Fruit fly (Drosophila melanogaster): ENCODE data around the gene AstCC.

AstCC gene

DNA sequence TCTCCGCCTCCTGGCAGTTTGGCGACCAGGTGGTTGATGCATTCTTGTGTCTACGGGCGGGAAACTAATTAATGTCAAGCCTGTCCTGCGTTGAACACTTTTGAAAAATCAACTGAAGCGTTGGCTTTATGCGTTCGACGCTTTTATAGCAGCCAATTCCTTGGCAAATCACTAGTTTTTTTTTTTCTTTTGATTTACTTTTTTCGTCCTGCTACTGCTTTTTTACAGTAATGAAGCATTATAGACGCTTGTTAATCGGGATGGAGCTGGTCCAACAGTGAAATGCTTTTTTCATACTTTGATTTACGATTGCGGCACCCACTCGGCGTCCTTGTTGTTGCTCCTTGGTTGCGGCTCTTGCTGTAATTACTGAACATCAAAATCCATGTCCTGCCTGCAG is at the start of gene AstCC:
TSS of gene AstCC (minus strand) at position 101 of the 400 bp plus-strand sequence.
- TF ChIP-seq toe (GFP tag; optimal IDR thresholded peaks at IDR 0.05) (no peak), CG5204 (GFP tag; optimal IDR thresholded peaks at IDR 0.05) (no peak)

DNA sequence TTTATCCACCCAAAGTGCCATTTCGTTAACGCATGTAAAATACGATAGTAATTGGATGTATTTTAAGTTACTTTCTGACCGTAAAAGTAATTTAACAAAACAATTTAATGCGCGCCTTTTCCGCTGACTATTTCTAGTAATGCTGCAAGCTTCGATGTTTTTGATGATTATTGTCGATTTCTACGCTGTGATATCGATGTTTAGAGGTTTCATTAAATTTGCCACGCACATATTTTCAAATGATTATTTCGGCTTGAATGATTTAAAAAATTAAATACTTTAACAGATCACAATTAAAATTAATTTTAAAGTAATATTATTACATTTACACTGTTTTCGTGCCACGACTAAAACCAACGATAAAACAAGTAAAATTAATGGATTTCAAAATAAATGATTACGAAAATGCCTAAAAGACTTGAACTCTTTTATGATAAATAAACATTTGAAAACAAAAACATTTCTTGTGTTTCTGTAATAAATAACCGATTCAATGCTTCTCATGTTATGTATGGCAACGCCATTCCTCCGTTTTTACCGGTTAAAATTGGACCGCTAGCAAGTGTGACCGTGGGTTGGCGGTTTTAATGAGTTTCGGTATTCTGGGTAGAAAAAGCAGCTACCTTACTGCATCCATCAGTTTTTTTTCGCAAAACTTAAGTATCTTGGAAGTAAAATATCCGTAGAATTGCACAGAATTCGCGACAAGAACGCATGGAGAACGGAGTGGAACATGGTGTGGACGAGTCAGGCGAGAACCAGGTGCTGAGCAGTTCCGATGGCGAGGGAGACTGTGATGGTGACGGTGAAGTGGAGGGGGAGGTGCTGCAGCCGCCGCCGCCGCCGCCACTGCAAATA is 45.4 kb upstream of the AstCC start, which contains the start of the genes RfC38 and CG4751:
TSS of gene RfC38 (minus strand) at position 495 of the 858 bp plus-strand sequence.
TSS of gene CG4751 (plus strand) at position 587 of the 858 bp plus-strand sequence.
- TF ChIP-seq tj (GFP tag; optimal IDR thresholded peaks at IDR 0.05) (no peak), ovo (GFP tag; optimal IDR thresholded peaks at IDR 0.05) (peak; percentile 46), kay (GFP tag; ENCODE audit: borderline replicate concordance) (peak; percentile 74), bab1 (GFP tag; optimal IDR thresholded peaks at IDR 0.05) (peak; percentile 10), CG11617 (GFP tag; optimal IDR thresholded peaks at IDR 0.05) (peak; percentile 37), toe (GFP tag; optimal IDR thresholded peaks at IDR 0.05) (peak; percentile 15), CG7101 (tag; optimal IDR thresholded peaks at IDR 0.05) (peak; percentile 19), CG14711 (tag; optimal IDR thresholded peaks at IDR 0.05) (no peak)

DNA sequence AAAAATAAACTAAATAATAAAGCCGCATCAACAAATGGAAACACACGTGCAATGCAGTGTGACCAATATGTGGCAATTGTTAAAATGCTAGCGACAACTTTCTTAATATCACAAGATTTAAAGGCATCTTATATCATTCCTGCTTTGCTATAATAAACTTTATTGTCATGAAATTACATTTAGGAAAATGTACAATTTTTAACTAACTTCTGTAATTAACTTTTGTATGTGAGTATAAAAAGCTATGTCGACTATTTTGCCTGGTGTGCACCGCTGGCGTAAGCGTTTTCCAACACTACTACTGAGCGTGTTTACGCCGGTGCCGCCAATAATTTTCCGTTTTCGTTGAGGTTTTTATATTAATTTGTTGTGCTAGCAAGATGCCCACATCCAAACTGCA is 38.5 kb upstream of the AstCC start, which contains the start of the genes Csl4 and Nup160:
TSS of gene Csl4 (minus strand) at position 69 of the 400 bp plus-strand sequence.
TSS of gene Nup160 (plus strand) at position 279 of the 400 bp plus-strand sequence.
- TF ChIP-seq CG12768 (GFP tag; optimal IDR thresholded peaks at IDR 0.05) (peak; percentile 80), Clk (GFP tag; optimal IDR thresholded peaks at IDR 0.05) (no peak), Hr96 (GFP tag; optimal IDR thresholded peaks at IDR 0.05) (peak; percentile 82), CG7045 (GFP tag; optimal IDR thresholded peaks at IDR 0.05) (peak; percentile 30), kay (GFP tag; ENCODE audit: borderline replicate concordance) (no peak), ovo (GFP tag; optimal IDR thresholded peaks at IDR 0.05) (peak; percentile 54), CG14711 (tag; optimal IDR thresholded peaks at IDR 0.05) (peak; percentile 77), toe (GFP tag; optimal IDR thresholded peaks at IDR 0.05) (no peak), tj (GFP tag; optimal IDR thresholded peaks at IDR 0.05) (peak; percentile 44), CG11617 (GFP tag; optimal IDR thresholded peaks at IDR 0.05) (peak; percentile 78), CG1620 (GFP tag; optimal IDR thresholded peaks at IDR 0.05) (peak; percentile 87), cic (GFP tag; optimal IDR thresholded peaks at IDR 0.05) (peak; percentile 13), Crg-1 (GFP tag; optimal IDR thresholded peaks at IDR 0.05) (peak; percentile 89), CG5204 (GFP tag; optimal IDR thresholded peaks at IDR 0.05) (no peak), CG33017 (tag; optimal IDR thresholded peaks at IDR 0.05) (peak; percentile 74), CG7101 (tag; optimal IDR thresholded peaks at IDR 0.05) (peak; percentile 86), pad (GFP tag; optimal IDR thresholded peaks at IDR 0.05) (peak; percentile 66), bab1 (GFP tag; optimal IDR thresholded peaks at IDR 0.05) (peak; percentile 86), Mnt (GFP tag; optimal IDR thresholded peaks at IDR 0.05) (peak; percentile 99), cnc (optimal IDR thresholded peaks at IDR 0.05) (no peak)

DNA sequence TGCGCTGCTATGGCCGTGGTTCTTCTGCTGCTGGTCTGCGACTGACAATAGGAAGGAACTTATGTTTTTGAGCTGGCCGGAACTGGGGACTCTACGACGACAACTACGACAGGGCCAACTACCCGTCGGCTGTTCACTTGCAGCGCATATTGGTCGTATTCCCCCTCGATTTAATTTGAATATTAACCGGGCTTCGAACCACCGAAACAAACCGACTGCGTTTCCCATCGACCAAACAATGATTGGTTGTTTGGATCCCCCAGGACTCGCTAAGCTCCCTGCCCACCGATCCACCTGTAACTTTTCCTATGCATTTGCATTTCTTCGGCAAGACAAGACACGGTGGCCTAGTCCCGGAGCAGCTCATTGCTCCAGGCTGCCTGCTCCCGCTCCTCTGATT is 36.6 kb upstream of the AstCC start, which contains the start of gene Dnaaf4:
TSS of gene Dnaaf4 (minus strand) at position 101 of the 400 bp plus-strand sequence.
- TF ChIP-seq tj (GFP tag; optimal IDR thresholded peaks at IDR 0.05) (no peak), cic (GFP tag; optimal IDR thresholded peaks at IDR 0.05) (no peak), cnc (optimal IDR thresholded peaks at IDR 0.05) (no peak), CG7045 (GFP tag; optimal IDR thresholded peaks at IDR 0.05) (no peak), CG14711 (tag; optimal IDR thresholded peaks at IDR 0.05) (no peak), CG12768 (GFP tag; optimal IDR thresholded peaks at IDR 0.05) (no peak), ovo (GFP tag; optimal IDR thresholded peaks at IDR 0.05) (no peak), Hr96 (GFP tag; optimal IDR thresholded peaks at IDR 0.05) (no peak), toe (GFP tag; optimal IDR thresholded peaks at IDR 0.05) (no peak), CG1620 (GFP tag; optimal IDR thresholded peaks at IDR 0.05) (no peak), CG11617 (GFP tag; optimal IDR thresholded peaks at IDR 0.05) (no peak)

DNA sequence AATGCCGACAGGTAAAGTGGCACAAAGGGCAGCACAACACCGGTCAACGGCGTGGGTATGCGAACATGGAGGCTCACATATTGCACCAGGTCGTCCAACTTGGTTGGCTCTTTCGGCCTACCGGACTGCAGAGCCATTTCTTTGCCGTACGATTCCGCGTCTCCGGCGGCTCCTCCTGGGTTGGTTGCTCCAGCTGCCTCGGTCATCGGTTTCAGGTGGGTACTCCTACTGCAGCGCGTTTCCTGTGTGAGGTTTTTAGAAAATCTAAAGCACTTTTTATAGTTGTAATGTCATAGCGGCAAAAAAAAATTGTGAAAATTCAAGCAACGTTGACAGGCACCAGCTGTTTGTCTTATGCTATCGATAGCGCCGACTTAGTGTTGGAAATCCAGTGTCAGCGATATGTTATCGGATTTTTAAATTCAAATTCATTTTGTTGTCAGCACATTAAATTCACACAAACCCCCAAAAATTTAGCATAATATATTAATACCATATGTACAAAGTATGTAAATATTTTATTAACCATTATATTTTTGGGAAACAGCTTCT is 35.0 kb upstream of the AstCC start, which contains the start of gene CG6230:
TSS of gene CG6230 (minus strand) at position 354 of the 552 bp plus-strand sequence.
- TF ChIP-seq CG14711 (tag; optimal IDR thresholded peaks at IDR 0.05): peak; percentile 3
- no peak for TF ChIP-seq CG12768 (GFP tag; optimal IDR thresholded peaks at IDR 0.05)
- peak; percentile 9 for TF ChIP-seq Mnt (GFP tag; optimal IDR thresholded peaks at IDR 0.05)
- peak; percentile 1 for TF ChIP-seq tj (GFP tag; optimal IDR thresholded peaks at IDR 0.05)
- TF ChIP-seq bab1 (GFP tag; optimal IDR thresholded peaks at IDR 0.05): peak; percentile 22

DNA sequence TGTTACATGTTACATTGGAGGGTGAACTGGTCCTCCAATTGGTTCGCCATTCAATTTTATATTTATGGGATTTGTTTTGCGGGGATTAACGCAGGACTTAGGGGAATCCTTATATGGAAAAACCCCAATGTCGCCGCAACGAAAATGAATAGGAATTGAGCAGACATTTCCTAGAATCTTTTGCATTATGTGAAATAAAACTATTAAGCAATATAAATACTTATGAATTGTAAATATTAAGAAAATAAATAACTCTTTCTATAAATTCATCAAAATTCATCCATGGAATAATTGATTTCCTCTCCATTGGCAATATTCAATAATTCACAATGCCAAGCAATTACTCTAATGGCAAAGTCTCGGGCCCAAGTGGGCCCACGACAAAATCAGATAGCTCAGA is 28.7 kb upstream of the AstCC start, which contains the start of gene Gr32a:
TSS of gene Gr32a (plus strand) at position 301 of the 400 bp plus-strand sequence.
- TF ChIP-seq CG11617 (GFP tag; optimal IDR thresholded peaks at IDR 0.05): no peak
- TF ChIP-seq Hr96 (GFP tag; optimal IDR thresholded peaks at IDR 0.05): no peak
- no peak for TF ChIP-seq pad (GFP tag; optimal IDR thresholded peaks at IDR 0.05)
- TF ChIP-seq Crg-1 (GFP tag; optimal IDR thresholded peaks at IDR 0.05): no peak
- TF ChIP-seq Clk (GFP tag; optimal IDR thresholded peaks at IDR 0.05): no peak
- no peak for TF ChIP-seq CG5204 (GFP tag; optimal IDR thresholded peaks at IDR 0.05)
- TF ChIP-seq ovo (GFP tag; optimal IDR thresholded peaks at IDR 0.05): no peak
- no peak for TF ChIP-seq bab1 (GFP tag; optimal IDR thresholded peaks at IDR 0.05)
